Fruit fly (Drosophila melanogaster): ENCODE data around the gene Sirup.

The Sirup gene

DNA sequence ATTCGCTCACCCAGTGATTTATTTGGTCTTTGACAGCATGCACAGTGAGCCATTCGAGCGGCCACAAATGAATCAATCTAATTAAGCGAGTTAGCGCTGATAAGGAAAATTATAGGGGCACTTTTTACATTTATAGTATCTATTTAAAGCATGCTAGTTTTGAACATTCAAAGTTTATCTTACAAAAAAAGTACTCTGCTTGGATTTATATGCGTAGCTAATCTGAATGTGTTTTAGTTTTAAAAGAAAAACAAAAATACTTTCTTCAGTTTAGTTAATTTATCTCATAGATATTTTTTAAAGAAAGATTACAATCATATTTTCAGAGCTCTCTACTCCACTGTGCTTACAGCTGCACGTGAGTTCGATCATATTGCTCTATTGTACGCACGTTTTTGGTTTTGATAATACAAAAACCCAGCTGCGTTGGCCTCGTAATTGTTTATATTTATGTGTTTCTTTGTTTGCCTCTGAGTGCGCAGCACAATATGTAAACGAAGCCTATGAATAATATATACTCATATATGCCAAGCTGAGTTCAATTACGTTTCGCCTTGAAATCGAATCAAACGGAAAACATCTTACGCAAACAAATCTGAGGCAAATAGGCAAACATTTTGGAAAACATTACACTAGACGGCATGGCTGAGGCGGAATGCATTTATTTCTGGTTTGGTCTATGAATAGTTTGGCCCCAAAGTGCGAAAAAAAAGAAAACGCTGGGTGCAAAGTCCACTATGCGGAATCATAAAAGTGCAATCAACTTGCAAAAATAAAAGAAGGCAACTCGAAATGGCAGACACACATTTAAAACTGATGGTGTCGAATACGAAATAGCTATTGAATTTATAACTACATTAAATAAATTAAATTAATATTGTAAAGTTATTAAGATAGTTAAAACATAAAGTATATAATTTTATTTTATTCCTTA lies 3.3 kb downstream of the Sirup start:
- TF ChIP-seq GATAd (GFP tag; optimal IDR thresholded peaks at IDR 0.05) (no peak), h (GFP tag; optimal IDR thresholded peaks at IDR 0.05) (peak; percentile 82), dsf (GFP tag; optimal IDR thresholded peaks at IDR 0.05; ENCODE audit: borderline replicate concordance) (no peak), br (GFP tag; optimal IDR thresholded peaks at IDR 0.05) (peak; percentile 82), Hr83 (GFP tag; optimal IDR thresholded peaks at IDR 0.05; ENCODE audit: poor library complexity, severe bottlenecking) (no peak), Rel (GFP tag; optimal IDR thresholded peaks at IDR 0.05) (no peak), Rel (tag; optimal IDR thresholded peaks at IDR 0.05) (peak; percentile 5), usp (GFP tag; optimal IDR thresholded peaks at IDR 0.05) (no peak), sv (GFP tag; optimal IDR thresholded peaks at IDR 0.05) (peak; percentile 89), ey (GFP tag; optimal IDR thresholded peaks at IDR 0.05) (peak; percentile 76), N (GFP tag; optimal IDR thresholded peaks at IDR 0.05) (no peak), lola (GFP tag; optimal IDR thresholded peaks at IDR 0.05) (no peak), CG32264 (GFP tag; optimal IDR thresholded peaks at IDR 0.05) (peak; percentile 33), Vsx2 (GFP tag; optimal IDR thresholded peaks at IDR 0.05; ENCODE audit: partially characterized antibody) (no peak), fru (GFP tag; optimal IDR thresholded peaks at IDR 0.05) (peak; percentile 69), Abd-B (GFP tag; optimal IDR thresholded peaks at IDR 0.05) (no peak), dmrt93B (GFP tag; optimal IDR thresholded peaks at IDR 0.05) (peak; percentile 57), woc (GFP tag; optimal IDR thresholded peaks at IDR 0.05) (peak; percentile 55), sage (GFP tag; optimal IDR thresholded peaks at IDR 0.05) (peak; percentile 32), pan (optimal IDR thresholded peaks at IDR 0.05) (no peak), CrebA (GFP tag; optimal IDR thresholded peaks at IDR 0.05; ENCODE audit: borderline replicate concordance) (no peak), HLH106 (tag; optimal IDR thresholded peaks at IDR 0.05) (peak; percentile 76), Mio (GFP tag; optimal IDR thresholded peaks at IDR 0.05) (no peak), jim (GFP tag; optimal IDR thresholded peaks at IDR 0.05) (no peak), tai (GFP tag; optimal IDR thresholded peaks at IDR 0.05) (no peak), rgr (GFP tag; optimal IDR thresholded peaks at IDR 0.05) (peak; percentile 62), foxo (GFP tag; optimal IDR thresholded peaks at IDR 0.05) (peak in 1 of 2 experiments; percentile 80), psq (GFP tag; optimal IDR thresholded peaks at IDR 0.05) (peak; percentile 65), Hnf4 (GFP tag; optimal IDR thresholded peaks at IDR 0.05) (peak; percentile 12), Sp1 (GFP tag; optimal IDR thresholded peaks at IDR 0.05) (peak; percentile 76), Hr78 (GFP tag; optimal IDR thresholded peaks at IDR 0.05) (no peak), brk (GFP tag; optimal IDR thresholded peaks at IDR 0.05) (peak; percentile 35), Dfd (GFP tag; optimal IDR thresholded peaks at IDR 0.05) (no peak), dl (GFP tag; optimal IDR thresholded peaks at IDR 0.05; ENCODE audit: insufficient read depth in 1 of 2, partially characterized antibody in 2 of 2) (no peak), Dif (GFP tag; optimal IDR thresholded peaks at IDR 0.05; ENCODE audit: partially characterized antibody) (no peak), Myc (optimal IDR thresholded peaks at IDR 0.05) (no peak), OdsH (GFP tag; optimal IDR thresholded peaks at IDR 0.05) (peak; percentile 69), CG9705 (GFP tag; optimal IDR thresholded peaks at IDR 0.05) (no peak), Jra (GFP tag; optimal IDR thresholded peaks at IDR 0.05) (peak; percentile 21)

DNA sequence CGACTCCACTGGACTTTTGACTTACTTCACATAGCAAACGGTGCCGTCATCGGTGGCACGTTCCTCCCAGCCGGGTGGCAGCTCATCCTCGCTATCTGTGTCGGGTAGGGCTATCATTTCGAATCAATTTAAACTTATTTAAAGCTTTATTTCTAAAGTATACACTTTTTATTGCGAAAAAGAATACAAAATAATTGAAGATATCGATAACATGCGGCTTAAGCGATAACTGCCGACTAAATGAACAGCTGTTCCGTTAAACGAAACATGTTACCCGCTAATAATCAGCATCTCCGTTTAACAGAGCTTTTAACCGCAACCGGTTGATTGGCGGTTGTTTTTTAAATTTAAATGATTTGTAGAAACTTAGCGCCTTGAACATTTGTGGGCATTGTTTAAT lies 5.4 kb downstream of the Sirup start, which contains the start of gene Wwox:
Gene Wwox, minus strand, starts transcription at position 215 of the 400 bp plus-strand sequence.
- TF ChIP-seq foxo (GFP tag; optimal IDR thresholded peaks at IDR 0.05), result peak in 1 of 2 experiments; percentile 44
- no peak for TF ChIP-seq CG32264 (GFP tag; optimal IDR thresholded peaks at IDR 0.05)
- peak; percentile 33 for TF ChIP-seq Myc (optimal IDR thresholded peaks at IDR 0.05)
- TF ChIP-seq OdsH (GFP tag; optimal IDR thresholded peaks at IDR 0.05), result no peak
- no peak for TF ChIP-seq br (GFP tag; optimal IDR thresholded peaks at IDR 0.05)
- no peak for TF ChIP-seq Abd-B (GFP tag; optimal IDR thresholded peaks at IDR 0.05)
- TF ChIP-seq sage (GFP tag; optimal IDR thresholded peaks at IDR 0.05), result peak; percentile 26
- no peak for TF ChIP-seq tai (GFP tag; optimal IDR thresholded peaks at IDR 0.05)
- TF ChIP-seq rgr (GFP tag; optimal IDR thresholded peaks at IDR 0.05), result peak; percentile 87
- TF ChIP-seq brk (GFP tag; optimal IDR thresholded peaks at IDR 0.05), result peak; percentile 32
- TF ChIP-seq Jra (GFP tag; optimal IDR thresholded peaks at IDR 0.05), result no peak
- TF ChIP-seq psq (GFP tag; optimal IDR thresholded peaks at IDR 0.05), result no peak

All from whole organism, wandering third instar larva.